Worm (Caenorhabditis elegans) whole organism, young adult: ENCODE measurements around the gene lin-66.

Experiments used
- C06A6.2 ChIP-seq: fragments of 200-800 bp; sonication (Bioruptor generic); conservative IDR thresholded peaks from 2 replicates; pipeline ENCODE4 v1.3.6; 2022; ENCODE audit warnings: missing genetic modification characterization, missing compliant biosample characterization
- F23B12.7 ChIP-seq: sonication (generic microtip); optimal IDR thresholded peaks from 2 replicates; lab custom pipeline; 2017; ENCODE audit warnings: missing genetic modification characterization, mild to moderate bottlenecking, missing compliant biosample characterization, antibody characterized with exemption, moderate library complexity; ENCODE audit not compliant: insufficient read depth
- ama-1 ChIP-seq, 3 experiments: fragments of 150-350 bp in 1 of 3; sonication (generic microtip) in 2 of 3; optimal IDR thresholded peaks; 2 replicates each; lab custom pipeline; 2014 to 2018; ENCODE audit warnings: missing biosample characterization in 2 of 3, missing genetic modification characterization in 2 of 3, missing genetic modification reagents in 2 of 3
- pha-4 ChIP-seq: fragments of 150-350 bp; sonication (generic microtip); optimal IDR thresholded peaks from 2 replicates; lab custom pipeline; 2014; ENCODE audit warnings: missing biosample characterization, missing genetic modification reagents, missing genetic modification characterization
- sdz-38 ChIP-seq: sonication (generic microtip); optimal IDR thresholded peaks from 2 replicates; lab custom pipeline; 2016; ENCODE audit warnings: missing genotype, missing genetic modification characterization, missing compliant biosample characterization
- tbp1 ChIP-seq: fragments of 200-800 bp; sonication (Bioruptor generic); optimal IDR thresholded peaks from 2 replicates; lab custom pipeline; 2018; ENCODE audit warnings: mild to moderate bottlenecking, missing genetic modification characterization, missing compliant biosample characterization
- unc-130 ChIP-seq: sonication (generic microtip); optimal IDR thresholded peaks from 2 replicates; lab custom pipeline; 2016; ENCODE audit warnings: missing genetic modification reagents, missing genetic modification characterization, missing compliant biosample characterization

DNA sequence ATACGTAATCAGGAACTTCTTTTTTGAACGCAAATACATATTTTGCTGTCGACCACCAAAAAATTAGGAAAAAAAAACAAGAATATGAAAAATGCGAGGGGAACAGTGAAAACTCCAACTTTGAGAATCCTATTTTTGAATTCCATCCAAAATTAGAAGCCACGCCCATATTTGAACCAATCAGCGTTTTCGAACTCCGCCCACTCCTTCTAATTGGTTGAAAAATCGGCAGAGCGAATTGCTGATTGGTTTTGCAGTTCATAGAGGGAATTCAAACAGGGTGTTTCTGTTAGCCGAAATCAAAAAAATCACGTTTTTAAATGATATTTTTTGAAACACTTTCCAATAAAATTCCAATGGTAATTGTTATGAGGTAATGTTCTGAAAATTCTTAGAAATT is 9.1 kb upstream of the lin-66 start:
- TF ChIP-seq sdz-38 (no peak), unc-130 (GFP tag; lab: Kevin White, UChicago) (no peak), C06A6.2 (no peak), F23B12.7 (tag; lab: Kevin White, UChicago) (no peak), tbp1 (GFP tag; lab: Kevin White, UChicago) (no peak), ama-1 (optimal IDR thresholded peaks at IDR 0.05; lab: Kevin White, UChicago) (no peak), ama-1 (GFP tag; optimal IDR thresholded peaks at IDR 0.05; lab: Kevin White, UChicago) (no peak), pha-4 (tag; lab: Kevin White, UChicago) (no peak)
